Worm (Caenorhabditis elegans): Measurements from ENCODE around the gene gsnl-1.
A peak's percentile ranks its signal among the peaks of the same experiment; 100 is the strongest.

- TF ChIP-seq him-1 (tag; optimal IDR thresholded peaks at IDR 0.05) = peak; percentile 47
- peak; percentile 55 for TF ChIP-seq dao-5 (tag; optimal IDR thresholded peaks at IDR 0.05)
Measured at ce11 chrV:9503152-9503817, 6.4 kb downstream of the gsnl-1 start.

All from whole organism, L4/young adult.